Worm (Caenorhabditis elegans) whole organism, L4 larva: ENCODE results near the gene B0244.10.

Experiments used
- D1046.2 ChIP-seq: fragments of 200-800 bp; sonication (Bioruptor generic); IDR thresholded peaks from 2 replicates; pipeline ENCODE4 v1.3.6; 2022; ENCODE audit warnings: missing genetic modification characterization, missing compliant biosample characterization
- F10B5.3 ChIP-seq: sonication (generic microtip); optimal IDR thresholded peaks from 2 replicates; lab custom pipeline; 2016; ENCODE audit warnings: mild to moderate bottlenecking, missing genetic modification characterization, missing compliant biosample characterization
- F44E2.7 ChIP-seq: fragments of 200-800 bp; sonication (Bioruptor generic); IDR thresholded peaks from 2 replicates; pipeline ENCODE4 v2.1.2; 2022; ENCODE audit warnings: missing genetic modification characterization, missing compliant biosample characterization
- F49E8.2 ChIP-seq: sonication (generic microtip); optimal IDR thresholded peaks from 2 replicates; lab custom pipeline; 2016; ENCODE audit warnings: missing compliant biosample characterization, mild to moderate bottlenecking, missing genetic modification characterization, borderline replicate concordance
- Y105C5A.15 ChIP-seq: fragments of 200-800 bp; sonication (Bioruptor generic); IDR thresholded peaks from 2 replicates; pipeline ENCODE4 v1.3.6; 2022; ENCODE audit warnings: missing genetic modification characterization, missing compliant biosample characterization
- Y48G9A.11 ChIP-seq: fragments of 200-800 bp; sonication (Bioruptor generic); IDR thresholded peaks from 2 replicates; pipeline ENCODE4 v1.3.6; 2022; ENCODE audit warnings: missing genetic modification reagents, missing genetic modification characterization, missing compliant biosample characterization
- aha-1 ChIP-seq: fragments of 150-350 bp; peaks from one replicate; lab custom pipeline; 2014; ENCODE audit warnings: missing biosample characterization, missing genetic modification characterization
- ama-1 ChIP-seq: fragments of 150-350 bp; optimal IDR thresholded peaks from 2 replicates; lab custom pipeline; 2014; ENCODE audit warnings: inconsistent platforms, mixed read lengths
- daf-19 ChIP-seq: fragments of 200-800 bp; sonication (Bioruptor generic); conservative IDR thresholded peaks from 2 replicates; pipeline ENCODE4 v1.3.6; 2022; ENCODE audit warnings: missing genetic modification characterization, missing compliant biosample characterization
- dpl-1 ChIP-seq: fragments of 150-350 bp; optimal IDR thresholded peaks from 2 replicates; lab custom pipeline; 2014; ENCODE audit warnings: missing biosample characterization, missing genetic modification reagents, missing genetic modification characterization
- gei-8 ChIP-seq: fragments of 200-800 bp; sonication (Bioruptor generic); optimal IDR thresholded peaks from 2 replicates; lab custom pipeline; 2018; ENCODE audit warnings: mild to moderate bottlenecking, missing genetic modification characterization, missing compliant biosample characterization
- hif-1 ChIP-seq, 2 experiments: sonication (generic microtip); optimal IDR thresholded peaks; 2 replicates each; lab custom pipeline; 2016 to 2017; ENCODE audit warnings: missing compliant biosample characterization in 2 of 2, missing genetic modification characterization in 2 of 2, missing genetic modification reagents in 2 of 2, missing genotype in 2 of 2, mild to moderate bottlenecking in 1 of 2
- hlh-11 ChIP-seq: fragments of 200-800 bp; sonication (Bioruptor generic); optimal IDR thresholded peaks from 2 replicates; lab custom pipeline; 2018; ENCODE audit warnings: mild to moderate bottlenecking, missing genetic modification characterization, missing compliant biosample characterization
- jun-1 ChIP-seq: fragments of 150-350 bp; optimal IDR thresholded peaks from 2 replicates; lab custom pipeline; 2014; ENCODE audit warnings: missing biosample characterization, missing genetic modification reagents, missing genetic modification characterization
- lin-13 ChIP-seq: fragments of 150-350 bp; optimal IDR thresholded peaks from 2 replicates; lab custom pipeline; 2014; ENCODE audit warnings: missing biosample characterization, missing genetic modification reagents, missing genetic modification characterization
- lin-29 ChIP-seq: fragments of 200-800 bp; sonication (Bioruptor generic); IDR thresholded peaks from 2 replicates; pipeline ENCODE4 v1.3.6; 2022; ENCODE audit warnings: missing genetic modification reagents, missing genetic modification characterization, missing compliant biosample characterization
- lin-38 ChIP-seq: fragments of 200-800 bp; sonication (Bioruptor generic); IDR thresholded peaks from 2 replicates; pipeline ENCODE4 v1.3.6; 2022; ENCODE audit warnings: missing genetic modification reagents, missing genetic modification characterization, missing compliant biosample characterization
- lsy-2 ChIP-seq, 2 experiments: fragments of 150-350 bp in 1 of 2; sonication (generic microtip) in 1 of 2; optimal IDR thresholded peaks; 2 replicates each; lab custom pipeline; 2014 to 2017; ENCODE audit warnings: missing biosample characterization in 2 of 2, missing genetic modification characterization in 2 of 2
- mes-2 ChIP-seq: sonication (generic microtip); optimal IDR thresholded peaks from 2 replicates; lab custom pipeline; 2016; ENCODE audit warnings: missing genotype, mild to moderate bottlenecking, missing genetic modification characterization, missing compliant biosample characterization; ENCODE audit not compliant: poor library complexity, severe bottlenecking
- mxl-3 ChIP-seq: fragments of 200-800 bp; sonication (Bioruptor generic); optimal IDR thresholded peaks from 2 replicates; lab custom pipeline; 2018; ENCODE audit warnings: mild to moderate bottlenecking, missing genetic modification characterization, missing compliant biosample characterization
- nhr-102 ChIP-seq: sonication (generic microtip); optimal IDR thresholded peaks from 2 replicates; lab custom pipeline; 2016; ENCODE audit warnings: mild to moderate bottlenecking, missing genetic modification characterization, moderate library complexity, missing compliant biosample characterization
- nhr-6 ChIP-seq: fragments of 150-350 bp; optimal IDR thresholded peaks from 2 replicates; lab custom pipeline; 2014; ENCODE audit warnings: missing biosample characterization, missing genetic modification characterization
- rbr-2 ChIP-seq: sonication (generic microtip); optimal IDR thresholded peaks from 2 replicates; lab custom pipeline; 2016; ENCODE audit warnings: missing genotype, missing genetic modification characterization, missing compliant biosample characterization
- unc-130 ChIP-seq: sonication (generic microtip); optimal IDR thresholded peaks from 2 replicates; lab custom pipeline; 2016; ENCODE audit warnings: missing genetic modification reagents, missing genetic modification characterization, missing compliant biosample characterization
- unc-39 ChIP-seq: sonication (generic microtip); optimal IDR thresholded peaks from 2 replicates; lab custom pipeline; 2017; ENCODE audit warnings: missing biosample characterization, missing genetic modification characterization
- unc-62 ChIP-seq, 3 experiments: fragments of 150-350 bp in 1 of 3; sonication (generic microtip); optimal IDR thresholded peaks in 2 of 3; peaks in 1 of 3; 1 replicate in 1 of 3; 2 replicates in 2 of 3; lab custom pipeline; 2014 to 2017; ENCODE audit warnings: missing biosample characterization in 3 of 3, missing genetic modification characterization in 3 of 3, missing genetic modification reagents in 3 of 3, missing genotype in 1 of 3

Gene B0244.10

ce11 chrIII:5715467-5715866, 19.5 kb upstream of the B0244.10 start (continued):
- TF ChIP-seq D1046.2 (0 out of 2 replicates have a peak, but pooled peaks have one; percentile 12), lin-29 (GFP tag; lab: Robert Waterston, UW) (no peak), unc-39 (no peak), unc-62 (GFP tag; optimal IDR thresholded peaks at IDR 0.05 in 1 of 2; lab: Kevin White, UChicago) (peak in 1 of 2 experiments; percentile 93), unc-62 (tag; optimal IDR thresholded peaks at IDR 0.05; lab: Kevin White, UChicago) (no peak), hlh-11 (tag; lab: Kevin White, UChicago) (peak; percentile 80), mes-2 (tag; lab: Kevin White, UChicago) (peak; percentile 74), lin-13 (GFP tag; lab: Kevin White, UChicago) (peak; percentile 48), nhr-6 (tag; lab: Kevin White, UChicago) (peak; percentile 79), unc-130 (GFP tag; lab: Kevin White, UChicago) (no peak), jun-1 (tag; lab: Kevin White, UChicago) (peak; percentile 38), rbr-2 (tag; lab: Kevin White, UChicago) (peak; percentile 58), lsy-2 (tag; optimal IDR thresholded peaks at IDR 0.05; lab: Kevin White, UChicago) (peak; percentile 37 to 68)

DNA sequence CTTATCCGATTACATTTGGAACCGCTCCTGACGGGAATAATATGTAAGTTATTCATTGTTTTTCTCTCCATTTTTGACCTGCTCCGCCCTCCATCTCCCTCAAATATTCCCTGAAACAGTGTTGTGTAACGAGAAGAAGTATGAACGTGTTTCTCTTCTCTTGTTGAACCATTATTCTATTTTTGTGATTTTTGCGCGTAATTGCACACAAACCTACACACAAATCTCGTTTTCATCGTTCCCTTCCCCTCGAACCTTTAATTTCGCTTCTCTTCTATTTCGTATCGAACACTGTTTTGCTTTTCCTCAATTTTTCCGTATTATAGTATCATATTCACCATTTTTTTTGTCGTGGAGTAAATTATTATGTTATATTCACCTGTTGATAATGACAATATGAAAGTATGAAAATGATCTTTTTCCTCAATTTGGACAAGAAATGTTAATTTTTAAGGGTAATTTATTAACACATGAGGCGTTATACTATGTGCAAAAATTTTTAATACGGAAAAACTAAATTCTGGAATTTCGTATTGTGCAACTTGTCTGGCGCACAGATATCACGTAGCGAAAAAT, 17.7 kb upstream of the B0244.10 start:
- TF ChIP-seq nhr-102 (tag; lab: Kevin White, UChicago): no peak
- TF ChIP-seq daf-19: peak; percentile 64; the same call in 1 of the 2 replicates
- TF ChIP-seq Y105C5A.15 (GFP tag; lab: Robert Waterston, UW): 0 out of 2 replicates have a peak, but pooled peaks have one; percentile 35
- peak in 1 of 2 experiments; percentile 85 for TF ChIP-seq unc-62 (GFP tag; optimal IDR thresholded peaks at IDR 0.05 in 1 of 2; lab: Kevin White, UChicago)
- TF ChIP-seq unc-62 (tag; optimal IDR thresholded peaks at IDR 0.05; lab: Kevin White, UChicago): no peak
- peak; percentile 67 for TF ChIP-seq ama-1 (lab: Kevin White, UChicago)

- no peak for TF ChIP-seq ama-1 (lab: Kevin White, UChicago)
Observed at ce11 chrIII:5718385-5718784, 16.6 kb upstream of the B0244.10 start.

ce11 chrIII:5719105-5719831, 15.7 kb upstream of the B0244.10 start:
- TF ChIP-seq unc-62 (GFP tag; optimal IDR thresholded peaks at IDR 0.05 in 1 of 2; lab: Kevin White, UChicago) (peak in 1 of 2 experiments; percentile 13), unc-62 (tag; optimal IDR thresholded peaks at IDR 0.05; lab: Kevin White, UChicago) (no peak), aha-1 (peak; percentile 93), F10B5.3 (tag; lab: Kevin White, UChicago) (no peak)

DNA sequence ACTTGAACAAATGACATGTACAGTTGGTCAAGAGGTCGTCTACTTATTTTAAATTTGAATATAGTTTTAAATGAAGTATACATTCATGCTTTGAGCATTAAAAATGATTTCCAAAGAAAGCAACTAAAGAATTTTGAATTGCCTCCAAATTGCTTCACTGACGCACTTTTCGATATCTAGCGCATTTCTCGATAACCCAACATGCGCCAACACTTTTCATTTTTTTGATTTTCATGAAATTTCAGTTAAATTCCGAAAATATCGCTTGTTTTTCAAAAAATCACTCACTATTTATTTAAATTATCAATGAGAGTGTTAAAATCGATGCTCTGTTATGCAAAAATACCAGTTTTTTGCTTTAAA, 15.1 kb upstream of the B0244.10 start:
- TF ChIP-seq F49E8.2 (tag; lab: Kevin White, UChicago) (peak; percentile 62), Y48G9A.11 (GFP tag; lab: Robert Waterston, UW) (peak; percentile 50; the same call in 1 of the 2 replicates), lin-38 (GFP tag; lab: Robert Waterston, UW) (peak; percentile 58), dpl-1 (peak; percentile 18), F44E2.7 (GFP tag; lab: Robert Waterston, UW) (no peak), Y105C5A.15 (GFP tag; lab: Robert Waterston, UW) (no peak), mes-2 (tag; lab: Kevin White, UChicago) (peak; percentile 35), mxl-3 (GFP tag; lab: Kevin White, UChicago) (no peak)

ce11 chrIII:5720266-5721019, 14.5 kb upstream of the B0244.10 start:
- no peak for TF ChIP-seq gei-8 (GFP tag; lab: Kevin White, UChicago)
- TF ChIP-seq unc-62 (GFP tag; optimal IDR thresholded peaks at IDR 0.05 in 1 of 2; lab: Kevin White, UChicago): peak in 1 of 2 experiments; percentile 65
- no peak for TF ChIP-seq unc-62 (tag; optimal IDR thresholded peaks at IDR 0.05; lab: Kevin White, UChicago)
- TF ChIP-seq hif-1 (tag; optimal IDR thresholded peaks at IDR 0.05; lab: Kevin White, UChicago): no peak
